Fruit fly (Drosophila melanogaster) whole organism, embryonic: ENCODE results near the gene CG31974.
A peak's percentile ranks its signal among the peaks of the same experiment; 100 is the strongest.

ENCODE experiments used
- Bgb ChIP-seq: fragments of 200-800 bp; sonication (Bioruptor generic); IDR thresholded peaks from 2 replicates; pipeline ENCODE4 v1.3.6; 2022; ENCODE audit warnings: missing biosample characterization, missing genetic modification characterization; ENCODE audit not compliant: partially characterized antibody
- CG10267 ChIP-seq: fragments of 200-800 bp; sonication (Bioruptor generic); optimal IDR thresholded peaks from 2 replicates; lab custom pipeline; 2018; ENCODE audit warnings: missing biosample characterization, mild to moderate bottlenecking, missing genetic modification characterization, moderate library complexity
- CG10979 ChIP-seq: fragments of 200-800 bp; sonication (Bioruptor generic); optimal IDR thresholded peaks from 2 replicates; lab custom pipeline; 2018; ENCODE audit warnings: missing biosample characterization, mild to moderate bottlenecking, missing genetic modification characterization, moderate library complexity
- CG11504 ChIP-seq: fragments of 200-800 bp; sonication (Bioruptor generic); optimal IDR thresholded peaks from 3 replicates; lab custom pipeline; 2019; ENCODE audit warnings: missing biosample characterization, mild to moderate bottlenecking, missing genetic modification characterization, moderate library complexity
- CG1233 ChIP-seq: fragments of 200-800 bp; sonication (Bioruptor generic); optimal IDR thresholded peaks from 4 replicates; lab custom pipeline; 2018; ENCODE audit warnings: missing biosample characterization, mild to moderate bottlenecking, missing genetic modification characterization
- CG14860 ChIP-seq: fragments of 200-800 bp; sonication (Bioruptor generic); IDR thresholded peaks from 3 replicates; pipeline ENCODE4 v1.3.6; 2022; ENCODE audit warnings: missing biosample characterization, missing genetic modification characterization; ENCODE audit not compliant: partially characterized antibody
- CG15269 ChIP-seq: fragments of 200-800 bp; sonication (Bioruptor generic); optimal IDR thresholded peaks from 2 replicates; lab custom pipeline; 2018; ENCODE audit warnings: missing biosample characterization, mild to moderate bottlenecking, missing genetic modification characterization, moderate library complexity
- CG17385 ChIP-seq: fragments of 200-800 bp; sonication (Bioruptor generic); optimal IDR thresholded peaks from 3 replicates; lab custom pipeline; 2018; ENCODE audit warnings: missing biosample characterization, mild to moderate bottlenecking, missing genetic modification characterization
- CG1792 ChIP-seq: fragments of 200-800 bp; sonication (Bioruptor generic); optimal IDR thresholded peaks from 2 replicates; lab custom pipeline; 2016; ENCODE audit warnings: missing biosample characterization, missing genetic modification characterization
- CG18011 ChIP-seq: fragments of 200-800 bp; sonication (Bioruptor generic); optimal IDR thresholded peaks from 2 replicates; lab custom pipeline; 2017; ENCODE audit warnings: missing biosample characterization, missing genetic modification characterization, mild to moderate bottlenecking, moderate library complexity, missing genotype
- CG2116 ChIP-seq: fragments of 200-800 bp; sonication (Bioruptor generic); optimal IDR thresholded peaks from 3 replicates; lab custom pipeline; 2018; ENCODE audit warnings: missing biosample characterization, mild to moderate bottlenecking, missing genetic modification characterization
- CG31365 ChIP-seq: fragments of 200-800 bp; sonication (Bioruptor generic); optimal IDR thresholded peaks from 2 replicates; lab custom pipeline; 2018; ENCODE audit warnings: missing biosample characterization, mild to moderate bottlenecking, missing genetic modification characterization
- CG31388 ChIP-seq: fragments of 200-800 bp; sonication (Bioruptor generic); optimal IDR thresholded peaks from 2 replicates; lab custom pipeline; 2016; ENCODE audit warnings: missing biosample characterization, missing genetic modification characterization
- CG43689 ChIP-seq: fragments of 200-800 bp; sonication (Bioruptor generic); IDR thresholded peaks from 2 replicates; pipeline ENCODE4 v1.3.6; 2022; ENCODE audit warnings: missing biosample characterization, missing genetic modification characterization
- CG4854 ChIP-seq: fragments of 200-800 bp; sonication (Bioruptor generic); optimal IDR thresholded peaks from 2 replicates; lab custom pipeline; 2016; ENCODE audit warnings: missing biosample characterization, missing genetic modification characterization, inconsistent platforms
- CG6683 ChIP-seq: fragments of 200-800 bp; sonication (Bioruptor generic); optimal IDR thresholded peaks from 2 replicates; lab custom pipeline; 2017; ENCODE audit warnings: missing biosample characterization, mild to moderate bottlenecking, missing genetic modification characterization, missing genetic modification reagents
- CG6765 ChIP-seq: fragments of 200-800 bp; sonication (Bioruptor generic); optimal IDR thresholded peaks from 3 replicates; lab custom pipeline; 2017; ENCODE audit warnings: missing biosample characterization, mild to moderate bottlenecking, missing genetic modification characterization
- CG6854 ChIP-seq: fragments of 200-800 bp; sonication (Bioruptor generic); optimal IDR thresholded peaks from 3 replicates; lab custom pipeline; 2017; ENCODE audit warnings: missing biosample characterization, mild to moderate bottlenecking, missing genetic modification characterization
- CG7963 ChIP-seq: fragments of 200-800 bp; sonication (Bioruptor generic); IDR thresholded peaks from 3 replicates; pipeline ENCODE4 v1.3.6; 2022; ENCODE audit warnings: missing biosample characterization, missing genetic modification characterization; ENCODE audit not compliant: partially characterized antibody
- CG8290 ChIP-seq, 3 experiments: fragments of 200-800 bp; sonication (Bioruptor generic); optimal IDR thresholded peaks; 2 replicates each; lab custom pipeline; 2016 to 2019; ENCODE audit warnings: missing biosample characterization in 3 of 3, missing genetic modification characterization in 3 of 3, mild to moderate bottlenecking in 2 of 3, moderate library complexity in 1 of 3
- CG9876 ChIP-seq: fragments of 200-800 bp; sonication (Bioruptor generic); optimal IDR thresholded peaks from 2 replicates; lab custom pipeline; 2016; ENCODE audit warnings: missing biosample characterization, missing genetic modification characterization
- Dref ChIP-seq: fragments of 200-800 bp; sonication (Bioruptor generic); IDR thresholded peaks from 2 replicates; pipeline ENCODE4 v1.3.6; 2022; ENCODE audit warnings: missing biosample characterization, missing genetic modification characterization
- Gsc ChIP-seq: fragments of 200-800 bp; sonication (Bioruptor generic); IDR thresholded peaks from 2 replicates; pipeline ENCODE4 v1.3.6; 2022; ENCODE audit warnings: missing biosample characterization, missing genetic modification characterization
- HHEX ChIP-seq: fragments of 200-800 bp; sonication (Bioruptor generic); optimal IDR thresholded peaks from 3 replicates; lab custom pipeline; 2017; ENCODE audit warnings: missing biosample characterization, mild to moderate bottlenecking, missing genetic modification characterization, missing genetic modification reagents
- Hmr ChIP-seq: fragments of 200-800 bp; sonication (Bioruptor generic); optimal IDR thresholded peaks from 3 replicates; lab custom pipeline; 2017; ENCODE audit warnings: mild to moderate bottlenecking, missing biosample characterization, missing genetic modification reagents, missing genetic modification characterization
- Hr51 ChIP-seq, 2 experiments: fragments of 200-800 bp; sonication (Bioruptor generic); optimal IDR thresholded peaks; 2 replicates in 1 of 2; 3 replicates in 1 of 2; lab custom pipeline; 2016 to 2018; ENCODE audit warnings: missing biosample characterization in 2 of 2, missing genetic modification characterization in 2 of 2, mild to moderate bottlenecking in 1 of 2, moderate library complexity in 1 of 2
- Kr ChIP-seq: fragments of 200-800 bp; sonication (Bioruptor generic); optimal IDR thresholded peaks from 2 replicates; lab custom pipeline; 2017; ENCODE audit warnings: missing biosample characterization, mild to moderate bottlenecking, missing genetic modification characterization
- MBD-R2 ChIP-seq: fragments of 200-800 bp; sonication (Bioruptor generic); IDR thresholded peaks from 2 replicates; pipeline ENCODE4 v1.3.6; 2022; ENCODE audit warnings: missing biosample characterization, missing genetic modification characterization
- NFAT ChIP-seq: fragments of 200-800 bp; sonication (Bioruptor generic); IDR thresholded peaks from 2 replicates; pipeline ENCODE4 v1.3.6; 2022; ENCODE audit warnings: missing biosample characterization, missing genetic modification characterization
- Six4 ChIP-seq: fragments of 200-800 bp; sonication (Bioruptor generic); optimal IDR thresholded peaks from 2 replicates; lab custom pipeline; 2016; ENCODE audit warnings: missing biosample characterization, missing genetic modification characterization
- Sry-δ ChIP-seq: fragments of 200-800 bp; sonication (Bioruptor generic); optimal IDR thresholded peaks from 2 replicates; lab custom pipeline; 2016; ENCODE audit warnings: missing biosample characterization, missing genetic modification characterization
- Usf ChIP-seq: fragments of 200-800 bp; sonication (Bioruptor generic); optimal IDR thresholded peaks from 2 replicates; lab custom pipeline; 2017; ENCODE audit warnings: missing genotype, missing biosample characterization, missing genetic modification characterization
- Xbp1 ChIP-seq: fragments of 200-800 bp; sonication (Bioruptor generic); optimal IDR thresholded peaks from 3 replicates; lab custom pipeline; 2016; ENCODE audit warnings: missing biosample characterization, mild to moderate bottlenecking, missing genetic modification characterization
- Xrp1 ChIP-seq: fragments of 200-800 bp; sonication (Bioruptor generic); IDR thresholded peaks from 2 replicates; pipeline ENCODE4 v1.3.6; 2022; ENCODE audit warnings: missing biosample characterization, missing genetic modification characterization
- ab ChIP-seq: fragments of 200-800 bp; sonication (Bioruptor generic); optimal IDR thresholded peaks from 2 replicates; lab custom pipeline; 2016; ENCODE audit warnings: missing biosample characterization, missing genetic modification characterization
- gcm2 ChIP-seq: fragments of 200-800 bp; sonication (Bioruptor generic); optimal IDR thresholded peaks from 2 replicates; lab custom pipeline; 2016; ENCODE audit warnings: missing biosample characterization, missing genetic modification characterization
- gfzf ChIP-seq: fragments of 200-800 bp; sonication (Bioruptor generic); optimal IDR thresholded peaks from 2 replicates; lab custom pipeline; 2016; ENCODE audit warnings: missing biosample characterization, mild to moderate bottlenecking, missing genetic modification characterization, moderate library complexity
- h ChIP-seq: fragments of >200 bp; optimal IDR thresholded peaks from 2 replicates; lab custom pipeline; 2017
- jigr1 ChIP-seq: fragments of 200-800 bp; sonication (Bioruptor generic); IDR thresholded peaks from 3 replicates; pipeline ENCODE4 v1.3.6; 2022; ENCODE audit warnings: missing biosample characterization, missing genetic modification characterization
- pan ChIP-seq, 4 experiments: fragments of >200 bp in 3 of 4; fragments of 200-800 bp in 1 of 4; sonication (Bioruptor generic) in 1 of 4; optimal IDR thresholded peaks in 3 of 4; IDR thresholded peaks in 1 of 4; 2 replicates each; pipeline versions ENCODE4 v1.3.6 to Lab custom; 2017 to 2022; ENCODE audit warnings: missing biosample characterization in 2 of 4, missing genetic modification characterization in 2 of 4, mixed read lengths in 1 of 4
- pb ChIP-seq: fragments of 200-800 bp; sonication (Bioruptor generic); optimal IDR thresholded peaks from 3 replicates; lab custom pipeline; 2016; ENCODE audit warnings: missing biosample characterization, missing genetic modification characterization
- psq ChIP-seq: fragments of 200-800 bp; sonication (Bioruptor generic); optimal IDR thresholded peaks from 2 replicates; lab custom pipeline; 2017; ENCODE audit warnings: missing biosample characterization, missing genetic modification characterization
- scrt ChIP-seq: fragments of 200-800 bp; sonication (Bioruptor generic); optimal IDR thresholded peaks from 2 replicates; lab custom pipeline; 2018; ENCODE audit warnings: missing biosample characterization, mild to moderate bottlenecking, missing genetic modification characterization, moderate library complexity
- sisA ChIP-seq: fragments of 200-800 bp; sonication (Bioruptor generic); IDR thresholded peaks from 2 replicates; pipeline ENCODE4 v1.3.6; 2022; ENCODE audit warnings: missing biosample characterization, missing genetic modification characterization
- slp2 ChIP-seq: fragments of 200-800 bp; sonication (Bioruptor generic); optimal IDR thresholded peaks from 2 replicates; lab custom pipeline; 2016; ENCODE audit warnings: missing biosample characterization, missing genetic modification characterization
- stwl ChIP-seq: fragments of 200-800 bp; sonication (Bioruptor generic); optimal IDR thresholded peaks from 3 replicates; lab custom pipeline; 2018; ENCODE audit warnings: missing biosample characterization, mild to moderate bottlenecking, missing genetic modification characterization, moderate library complexity
- tup ChIP-seq: fragments of 200-800 bp; sonication (Bioruptor generic); optimal IDR thresholded peaks from 2 replicates; lab custom pipeline; 2016; ENCODE audit warnings: missing biosample characterization, mild to moderate bottlenecking, missing genetic modification characterization, moderate library complexity
- twi ChIP-seq: fragments of 200-800 bp; optimal IDR thresholded peaks from 2 replicates; lab custom pipeline; 2019; ENCODE audit warnings: missing biosample characterization, mild to moderate bottlenecking, missing genetic modification characterization, moderate library complexity
- unpg ChIP-seq: fragments of 200-800 bp; sonication (Bioruptor generic); optimal IDR thresholded peaks from 3 replicates; lab custom pipeline; 2018; ENCODE audit warnings: missing biosample characterization, mild to moderate bottlenecking, missing genetic modification characterization, moderate library complexity
- zen2 ChIP-seq: fragments of 200-800 bp; sonication (Bioruptor generic); IDR thresholded peaks from 3 replicates; pipeline ENCODE4 v1.3.6; 2022; ENCODE audit warnings: missing biosample characterization, missing genetic modification characterization; ENCODE audit not compliant: partially characterized antibody

CG31974 gene

dm6 chr2L:114429-114828, 28.5 kb downstream of the CG31974 start, which contains the start of gene ND-15 (continued):
- TF ChIP-seq CG4854 (GFP tag; lab: Kevin White, UChicago) (no peak), Gsc (GFP tag; lab: Robert Waterston, UW) (no peak), Bgb (GFP tag; lab: Robert Waterston, UW) (peak; percentile 90), CG8290 (GFP tag; optimal IDR thresholded peaks at IDR 0.05; lab: Kevin White, UChicago) (no peak), CG8290 (tag; optimal IDR thresholded peaks at IDR 0.05; lab: Kevin White, UChicago) (peak in 1 of 2 experiments; percentile 20), Sry-δ (peak; percentile 79), slp2 (GFP tag; lab: Kevin White, UChicago) (no peak), pb (GFP tag; lab: Kevin White, UChicago) (no peak), ab (GFP tag; lab: Kevin White, UChicago) (no peak), CG10267 (no peak), stwl (tag; lab: Kevin White, UChicago) (peak; percentile 44), CG1792 (no peak), CG14860 (GFP tag; lab: Robert Waterston, UW) (peak; percentile 55), Xrp1 (GFP tag; lab: Robert Waterston, UW) (no peak), CG6854 (GFP tag; lab: Kevin White, UChicago) (no peak), Kr (no peak), psq (GFP tag; lab: Kevin White, UChicago) (no peak), zen2 (GFP tag; lab: Robert Waterston, UW) (peak; percentile 46; the same call in 1 of the 3 replicates), CG18011 (GFP tag; lab: Kevin White, UChicago) (no peak), CG31388 (GFP tag; lab: Kevin White, UChicago) (no peak), MBD-R2 (GFP tag; lab: Robert Waterston, UW) (no peak), gfzf (GFP tag; lab: Kevin White, UChicago) (peak; percentile 32), CG6683 (GFP tag; lab: Kevin White, UChicago) (no peak), CG9876 (GFP tag; lab: Kevin White, UChicago) (no peak), CG2116 (GFP tag; lab: Kevin White, UChicago) (peak; percentile 93), Xbp1 (GFP tag; lab: Kevin White, UChicago) (no peak), pan (optimal IDR thresholded peaks at IDR 0.05; lab: Kevin White, UChicago) (no peak), pan (GFP tag; optimal IDR thresholded peaks at IDR 0.05 in 1 of 2, IDR thresholded peaks at IDR 0.05 in 1 of 2) (no peak), CG31365 (tag; lab: Kevin White, UChicago) (no peak), CG15269 (tag; lab: Kevin White, UChicago) (no peak), CG43689 (GFP tag; lab: Robert Waterston, UW) (no peak), CG1233 (no peak), Hmr (GFP tag; lab: Kevin White, UChicago) (no peak), h (lab: Kevin White, UChicago) (no peak), jigr1 (GFP tag; lab: Robert Waterston, UW) (no peak), sisA (GFP tag; lab: Robert Waterston, UW) (no peak), HHEX (GFP tag; lab: Kevin White, UChicago) (no peak), tup (GFP tag; lab: Kevin White, UChicago) (no peak), Dref (GFP tag; lab: Robert Waterston, UW) (peak; percentile 86), gcm2 (GFP tag; lab: Kevin White, UChicago) (no peak), Hr51 (GFP tag; optimal IDR thresholded peaks at IDR 0.05; lab: Kevin White, UChicago) (no peak), unpg (no peak), CG17385 (no peak), scrt (peak; percentile 73), CG10979 (tag; lab: Kevin White, UChicago) (no peak), twi (tag; lab: Kevin White, UChicago) (no peak), CG11504 (tag; lab: Kevin White, UChicago) (no peak), CG7963 (peak; percentile 43; the same call in 1 of the 3 replicates), NFAT (GFP tag; lab: Robert Waterston, UW) (no peak), Usf (GFP tag; lab: Kevin White, UChicago) (no peak), CG6765 (no peak), Six4 (no peak)
